Fruit fly (Drosophila melanogaster): ENCODE measurements around the gene CG17681.

The CG17681 gene

dm6 chr2L:18148552-18149219 is 4.2 kb upstream of the CG17681 start (continued):
- TF ChIP-seq Rel (GFP tag; optimal IDR thresholded peaks at IDR 0.05) (no peak), Rel (tag; optimal IDR thresholded peaks at IDR 0.05) (peak; percentile 52), CG9705 (GFP tag; optimal IDR thresholded peaks at IDR 0.05) (peak; percentile 6), CG32264 (GFP tag; optimal IDR thresholded peaks at IDR 0.05) (no peak), Mio (GFP tag; optimal IDR thresholded peaks at IDR 0.05) (no peak)

- TF ChIP-seq N (GFP tag; optimal IDR thresholded peaks at IDR 0.05), result no peak
- no peak for TF ChIP-seq fru (GFP tag; optimal IDR thresholded peaks at IDR 0.05)
These were observed 3.0 kb upstream of the CG17681 start for dm6 chr2L:18149903-18150302.

DNA sequence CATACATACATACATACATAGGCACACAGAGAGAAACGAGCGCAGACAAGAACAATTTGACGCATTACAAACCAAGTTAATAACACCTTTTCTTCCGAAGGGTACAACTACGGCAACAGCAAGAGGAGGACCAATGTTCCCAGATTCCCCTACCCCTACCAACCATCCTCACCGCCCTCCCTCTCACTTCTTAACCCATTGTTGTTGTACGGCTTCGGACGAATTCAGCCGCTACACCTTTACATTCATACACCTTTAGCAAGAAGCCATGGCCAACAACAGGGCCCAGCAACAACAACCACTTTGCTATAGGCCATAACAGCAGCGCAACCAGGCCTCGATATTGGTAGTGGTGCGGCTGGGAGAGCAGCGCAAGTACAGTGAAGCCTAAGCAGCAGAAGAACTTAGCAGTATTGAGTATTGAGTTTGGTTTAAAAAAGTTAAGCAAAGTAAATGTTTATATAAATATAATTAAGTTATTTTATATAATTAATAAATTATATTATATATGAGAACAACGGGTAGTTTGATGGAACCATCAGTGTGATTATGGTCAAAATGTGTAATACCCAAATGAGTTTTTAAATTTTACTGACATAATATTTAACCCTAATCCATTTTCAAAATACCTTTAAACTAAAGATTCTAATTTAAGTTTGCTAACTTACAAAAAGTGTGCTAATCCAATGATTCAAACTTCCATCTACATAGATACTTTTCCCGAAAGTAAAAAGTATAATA is 2.4 kb upstream of the CG17681 start:
- TF ChIP-seq foxo (GFP tag; optimal IDR thresholded peaks at IDR 0.05) (peak in 1 of 2 experiments; percentile 70), dsf (GFP tag; optimal IDR thresholded peaks at IDR 0.05; ENCODE audit: borderline replicate concordance) (no peak), usp (GFP tag; optimal IDR thresholded peaks at IDR 0.05) (no peak), dl (GFP tag; optimal IDR thresholded peaks at IDR 0.05; ENCODE audit: insufficient read depth in 1 of 2, partially characterized antibody in 2 of 2) (no peak), CrebA (GFP tag; optimal IDR thresholded peaks at IDR 0.05; ENCODE audit: borderline replicate concordance) (peak; percentile 24), dmrt93B (GFP tag; optimal IDR thresholded peaks at IDR 0.05) (no peak), psq (GFP tag; optimal IDR thresholded peaks at IDR 0.05) (peak; percentile 34), fru (GFP tag; optimal IDR thresholded peaks at IDR 0.05) (peak; percentile 81), CG32264 (GFP tag; optimal IDR thresholded peaks at IDR 0.05) (peak; percentile 44), woc (GFP tag; optimal IDR thresholded peaks at IDR 0.05) (peak; percentile 80), CG9705 (GFP tag; optimal IDR thresholded peaks at IDR 0.05) (no peak), Jra (GFP tag; optimal IDR thresholded peaks at IDR 0.05) (peak; percentile 18), h (GFP tag; optimal IDR thresholded peaks at IDR 0.05) (peak; percentile 62), Dfd (GFP tag; optimal IDR thresholded peaks at IDR 0.05) (no peak), Dif (GFP tag; optimal IDR thresholded peaks at IDR 0.05; ENCODE audit: partially characterized antibody) (no peak), br (GFP tag; optimal IDR thresholded peaks at IDR 0.05) (peak; percentile 58), Myc (optimal IDR thresholded peaks at IDR 0.05) (no peak), pan (optimal IDR thresholded peaks at IDR 0.05) (no peak), HLH106 (tag; optimal IDR thresholded peaks at IDR 0.05) (peak; percentile 20), Hr78 (GFP tag; optimal IDR thresholded peaks at IDR 0.05) (no peak), rgr (GFP tag; optimal IDR thresholded peaks at IDR 0.05) (peak; percentile 42), Sp1 (GFP tag; optimal IDR thresholded peaks at IDR 0.05) (peak; percentile 6), N (GFP tag; optimal IDR thresholded peaks at IDR 0.05) (peak; percentile 15), jim (GFP tag; optimal IDR thresholded peaks at IDR 0.05) (no peak), Mio (GFP tag; optimal IDR thresholded peaks at IDR 0.05) (no peak), sage (GFP tag; optimal IDR thresholded peaks at IDR 0.05) (no peak), Abd-B (GFP tag; optimal IDR thresholded peaks at IDR 0.05) (no peak), Hnf4 (GFP tag; optimal IDR thresholded peaks at IDR 0.05) (peak; percentile 40), Vsx2 (GFP tag; optimal IDR thresholded peaks at IDR 0.05; ENCODE audit: partially characterized antibody) (no peak), ey (GFP tag; optimal IDR thresholded peaks at IDR 0.05) (peak; percentile 66), lola (GFP tag; optimal IDR thresholded peaks at IDR 0.05) (no peak), sv (GFP tag; optimal IDR thresholded peaks at IDR 0.05) (peak; percentile 35), GATAd (GFP tag; optimal IDR thresholded peaks at IDR 0.05) (no peak), OdsH (GFP tag; optimal IDR thresholded peaks at IDR 0.05) (peak; percentile 63), Hr83 (GFP tag; optimal IDR thresholded peaks at IDR 0.05; ENCODE audit: poor library complexity, severe bottlenecking) (peak; percentile 86), tai (GFP tag; optimal IDR thresholded peaks at IDR 0.05) (no peak), brk (GFP tag; optimal IDR thresholded peaks at IDR 0.05) (no peak), Rel (GFP tag; optimal IDR thresholded peaks at IDR 0.05) (no peak), Rel (tag; optimal IDR thresholded peaks at IDR 0.05) (peak; percentile 48)

Measured in whole organism, wandering third instar larva.